Worm (Caenorhabditis elegans) whole organism, L3 larva: ENCODE data around the gene grd-14.

Experiments used
- ZK546.5 ChIP-seq: sonication (generic microtip); optimal IDR thresholded peaks from 2 replicates; lab custom pipeline; 2017; ENCODE audit warnings: missing biosample characterization, missing genetic modification characterization
- aly-2 ChIP-seq: fragments of 150-350 bp; optimal IDR thresholded peaks from 2 replicates; lab custom pipeline; 2014; ENCODE audit warnings: missing biosample characterization, missing genetic modification characterization
- elt-1 ChIP-seq: fragments of 150-350 bp; optimal IDR thresholded peaks from 2 replicates; lab custom pipeline; 2014; ENCODE audit warnings: missing biosample characterization, missing genetic modification characterization
- fos-1 ChIP-seq: fragments of 150-350 bp; optimal IDR thresholded peaks from 2 replicates; lab custom pipeline; 2014; ENCODE audit warnings: missing biosample characterization, missing genetic modification characterization
- hmg-11 ChIP-seq: sonication (generic microtip); optimal IDR thresholded peaks from 2 replicates; lab custom pipeline; 2016; ENCODE audit warnings: missing genetic modification characterization, missing compliant biosample characterization
- jun-1 ChIP-seq: fragments of 150-350 bp; optimal IDR thresholded peaks from 2 replicates; lab custom pipeline; 2014; ENCODE audit warnings: missing biosample characterization, missing genetic modification reagents, missing genetic modification characterization
- lin-39 ChIP-seq: fragments of 150-350 bp; optimal IDR thresholded peaks from 2 replicates; lab custom pipeline; 2018; ENCODE audit warnings: missing biosample characterization, missing genetic modification reagents, missing genetic modification characterization
- nhr-11 ChIP-seq: fragments of 150-350 bp; optimal IDR thresholded peaks from 2 replicates; lab custom pipeline; 2014; ENCODE audit warnings: missing biosample characterization, missing genetic modification characterization
- nhr-28 ChIP-seq: fragments of 150-350 bp; optimal IDR thresholded peaks from 2 replicates; lab custom pipeline; 2014; ENCODE audit warnings: missing biosample characterization, missing genetic modification characterization
- nhr-43 ChIP-seq: sonication (generic microtip); optimal IDR thresholded peaks from 2 replicates; lab custom pipeline; 2016; ENCODE audit warnings: mild to moderate bottlenecking, missing genetic modification characterization, missing compliant biosample characterization; ENCODE audit not compliant: poor library complexity, severe bottlenecking
- tbx-2 ChIP-seq: sonication (generic microtip); optimal IDR thresholded peaks from 2 replicates; lab custom pipeline; 2016; ENCODE audit warnings: mild to moderate bottlenecking, missing genetic modification characterization, missing compliant biosample characterization
- ztf-11 ChIP-seq: fragments of 150-350 bp; optimal IDR thresholded peaks from 2 replicates; lab custom pipeline; 2014; ENCODE audit warnings: missing biosample characterization, missing genetic modification characterization

DNA sequence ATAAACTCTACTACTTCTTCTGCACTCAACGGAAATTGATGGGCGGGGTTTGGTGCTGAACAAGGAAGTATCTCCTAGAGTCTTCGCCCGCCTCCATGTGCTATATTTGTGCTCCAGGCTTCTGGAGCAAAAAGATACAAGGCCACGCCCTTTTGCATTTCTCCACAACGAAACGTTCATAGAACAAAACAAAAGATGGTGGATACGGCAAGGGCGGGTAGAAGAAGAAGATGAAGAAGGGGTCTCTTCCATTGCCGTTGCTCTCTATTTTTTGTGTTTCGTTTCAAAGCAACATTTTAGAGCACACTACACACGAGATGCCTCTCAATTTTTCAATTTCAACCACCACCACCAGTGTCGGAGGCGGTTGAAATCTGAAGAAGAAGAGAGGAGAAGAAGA is 23.5 kb upstream of the grd-14 start:
- no peak for TF ChIP-seq ZK546.5 (tag; lab: Kevin White, UChicago)
- no peak for TF ChIP-seq jun-1
- peak; percentile 25 for TF ChIP-seq hmg-11 (tag; lab: Kevin White, UChicago)
- no peak for TF ChIP-seq nhr-28
- TF ChIP-seq fos-1 (tag; lab: Kevin White, UChicago), result no peak
- no peak for TF ChIP-seq tbx-2 (tag; lab: Kevin White, UChicago)
- TF ChIP-seq aly-2 (tag; lab: Kevin White, UChicago), result no peak
- TF ChIP-seq nhr-11 (tag; lab: Kevin White, UChicago), result no peak
- TF ChIP-seq elt-1, result no peak
- TF ChIP-seq lin-39, result peak; percentile 34
- no peak for TF ChIP-seq ztf-11 (tag; lab: Kevin White, UChicago)
- no peak for TF ChIP-seq nhr-43 (tag; lab: Kevin White, UChicago)
